Fruit fly (Drosophila melanogaster): Measurements from ENCODE around the gene ppk22.

Gene ppk22

dm6 chr3R:24875939-24876842 lies 16.6 kb upstream of the ppk22 start, which contains the start of gene CG3744 (continued):
- TF ChIP-seq lov (optimal IDR thresholded peaks at IDR 0.05): no peak
- TF ChIP-seq lov (GFP tag; IDR thresholded peaks at IDR 0.05): peak; percentile 93
- TF ChIP-seq CG5245 (GFP tag; optimal IDR thresholded peaks at IDR 0.05): peak; percentile 82
- TF ChIP-seq gt (GFP tag; IDR thresholded peaks at IDR 0.05): peak; percentile 76
- TF ChIP-seq CoRest (tag; optimal IDR thresholded peaks at IDR 0.05): peak; percentile 93
- peak; percentile 95 for TF ChIP-seq Hmr (GFP tag; optimal IDR thresholded peaks at IDR 0.05)
- TF ChIP-seq CG7271 (tag; optimal IDR thresholded peaks at IDR 0.05): peak; percentile 40
- TF ChIP-seq Ssrp (tag; optimal IDR thresholded peaks at IDR 0.05): peak; percentile 88
- peak; percentile 92 for TF ChIP-seq HLH3B (GFP tag; IDR thresholded peaks at IDR 0.05)
- TF ChIP-seq NK7.1 (GFP tag; optimal IDR thresholded peaks at IDR 0.05): peak; percentile 24
- peak; percentile 78 for TF ChIP-seq oc (tag; optimal IDR thresholded peaks at IDR 0.05)
- TF ChIP-seq B-H2 (GFP tag; optimal IDR thresholded peaks at IDR 0.05): peak; percentile 95
- peak; percentile 21 for TF ChIP-seq zf30C (GFP tag; optimal IDR thresholded peaks at IDR 0.05)
- peak; percentile 77 for TF ChIP-seq CG1647 (GFP tag; optimal IDR thresholded peaks at IDR 0.05)
- peak; percentile 94 for TF ChIP-seq CG14441 (GFP tag; IDR thresholded peaks at IDR 0.05)
- no peak for TF ChIP-seq CG4854 (GFP tag; optimal IDR thresholded peaks at IDR 0.05)
- TF ChIP-seq dm (GFP tag; optimal IDR thresholded peaks at IDR 0.05): no peak
- TF ChIP-seq bcd (GFP tag; optimal IDR thresholded peaks at IDR 0.05): peak; percentile 91
- TF ChIP-seq CG2199 (GFP tag; IDR thresholded peaks at IDR 0.05): peak; percentile 86
- peak; percentile 88 for TF ChIP-seq CG13123 (GFP tag; optimal IDR thresholded peaks at IDR 0.05)
- no peak for TF ChIP-seq CG12769 (tag; optimal IDR thresholded peaks at IDR 0.05)
- peak; percentile 41 for TF ChIP-seq sd (tag; optimal IDR thresholded peaks at IDR 0.05)
- peak; percentile 77 for TF ChIP-seq BtbVII (GFP tag; optimal IDR thresholded peaks at IDR 0.05)
- TF ChIP-seq CG4617 (GFP tag; optimal IDR thresholded peaks at IDR 0.05; ENCODE audit: borderline replicate concordance): peak; percentile 78
- TF ChIP-seq Sry-β (GFP tag; optimal IDR thresholded peaks at IDR 0.05): peak; percentile 56
- TF ChIP-seq nmo (GFP tag; optimal IDR thresholded peaks at IDR 0.05): peak; percentile 90
- no peak for TF ChIP-seq kah (GFP tag; optimal IDR thresholded peaks at IDR 0.05)
- TF ChIP-seq pb (GFP tag; optimal IDR thresholded peaks at IDR 0.05): peak; percentile 62
- peak; percentile 45 for TF ChIP-seq CG17802 (tag; optimal IDR thresholded peaks at IDR 0.05)
- no peak for TF ChIP-seq crp (GFP tag; optimal IDR thresholded peaks at IDR 0.05)
- TF ChIP-seq Bgb (GFP tag; IDR thresholded peaks at IDR 0.05; ENCODE audit: partially characterized antibody): peak; percentile 95
- TF ChIP-seq wdn (GFP tag; IDR thresholded peaks at IDR 0.05): peak; percentile 94
- peak; percentile 7 to 86 for TF ChIP-seq bsh (GFP tag; optimal IDR thresholded peaks at IDR 0.05)
- TF ChIP-seq CG4328 (GFP tag; optimal IDR thresholded peaks at IDR 0.05): peak; percentile 85
- peak; percentile 78 for TF ChIP-seq ewg (GFP tag; optimal IDR thresholded peaks at IDR 0.05)
- TF ChIP-seq CG3838 (GFP tag; optimal IDR thresholded peaks at IDR 0.05): peak; percentile 68
- peak; percentile 98 for TF ChIP-seq CG11456 (GFP tag; IDR thresholded peaks at IDR 0.05)
- peak; percentile 88 for TF ChIP-seq CG5953 (GFP tag; IDR thresholded peaks at IDR 0.05)
- TF ChIP-seq CG3065 (GFP tag; optimal IDR thresholded peaks at IDR 0.05): peak; percentile 76
- peak; percentile 90 for TF ChIP-seq unpg (GFP tag; optimal IDR thresholded peaks at IDR 0.05)
- peak; percentile 54 for TF ChIP-seq CG9437 (GFP tag; optimal IDR thresholded peaks at IDR 0.05)
- peak; percentile 90 for TF ChIP-seq sens-2 (GFP tag; IDR thresholded peaks at IDR 0.05)
- TF ChIP-seq caup (GFP tag; optimal IDR thresholded peaks at IDR 0.05; ENCODE audit: severe bottlenecking): peak; percentile 93
- no peak for TF ChIP-seq CG14710 (tag; optimal IDR thresholded peaks at IDR 0.05)
- peak; percentile 75 for TF ChIP-seq Ravus (GFP tag; IDR thresholded peaks at IDR 0.05)
- no peak for TF ChIP-seq da (GFP tag; optimal IDR thresholded peaks at IDR 0.05)
- no peak for TF ChIP-seq CG17568 (GFP tag; optimal IDR thresholded peaks at IDR 0.05)
- TF ChIP-seq sna (GFP tag; IDR thresholded peaks at IDR 0.05; ENCODE audit: partially characterized antibody): peak; percentile 93
